Worm (Caenorhabditis elegans) whole organism, early embryonic: ENCODE results near the gene flwr-1.

Experiments used
- B0310.2 ChIP-seq: sonication (generic microtip); optimal IDR thresholded peaks from 2 replicates; lab custom pipeline; 2016; ENCODE audit warnings: mild to moderate bottlenecking, missing genetic modification characterization, missing compliant biosample characterization
- F13C5.2 ChIP-seq: sonication (generic microtip); optimal IDR thresholded peaks from 2 replicates; lab custom pipeline; 2017; ENCODE audit warnings: mild to moderate bottlenecking, missing genetic modification characterization, inconsistent platforms, missing compliant biosample characterization
- aly-1 ChIP-seq: sonication (generic microtip); optimal IDR thresholded peaks from 2 replicates; lab custom pipeline; 2016; ENCODE audit warnings: missing genetic modification characterization, missing compliant biosample characterization
- ama-1 ChIP-seq: fragments of 150-350 bp; optimal IDR thresholded peaks from 2 replicates; lab custom pipeline; 2014
- ceh-13 ChIP-seq: fragments of 200-800 bp; sonication (Bioruptor generic); optimal IDR thresholded peaks from 2 replicates; lab custom pipeline; 2018; ENCODE audit warnings: mild to moderate bottlenecking, missing genetic modification characterization, missing compliant biosample characterization
- ceh-36 ChIP-seq: sonication (generic microtip); optimal IDR thresholded peaks from 2 replicates; lab custom pipeline; 2016; ENCODE audit warnings: missing genetic modification characterization, inconsistent platforms, missing compliant biosample characterization
- ets-7 ChIP-seq: sonication (generic microtip); optimal IDR thresholded peaks from 2 replicates; lab custom pipeline; 2016; ENCODE audit warnings: missing genotype, missing genetic modification characterization, missing compliant biosample characterization
- flt-1 ChIP-seq: fragments of 200-800 bp; sonication (Bioruptor generic); IDR thresholded peaks from 2 replicates; pipeline ENCODE4 v1.3.6; 2022; ENCODE audit warnings: missing genetic modification characterization, missing compliant biosample characterization
- hmbx-1 ChIP-seq: sonication (generic microtip); optimal IDR thresholded peaks from 2 replicates; lab custom pipeline; 2016; ENCODE audit warnings: mild to moderate bottlenecking, missing genetic modification characterization, missing compliant biosample characterization
- hmg-4 ChIP-seq: fragments of 200-800 bp; sonication (Bioruptor generic); optimal IDR thresholded peaks from 2 replicates; lab custom pipeline; 2018; ENCODE audit warnings: mild to moderate bottlenecking, missing genetic modification characterization, missing compliant biosample characterization
- hnd-1 ChIP-seq: sonication (generic microtip); optimal IDR thresholded peaks from 2 replicates; lab custom pipeline; 2016; ENCODE audit warnings: missing genetic modification characterization, missing compliant biosample characterization
- pes-1 ChIP-seq: fragments of 200-800 bp; sonication (Bioruptor generic); IDR thresholded peaks from 2 replicates; pipeline ENCODE4 v1.3.6; 2022; ENCODE audit warnings: missing genetic modification reagents, missing genetic modification characterization, missing compliant biosample characterization
- scrt-1 ChIP-seq: fragments of 200-800 bp; sonication (Bioruptor generic); IDR thresholded peaks from 2 replicates; pipeline ENCODE4 v1.3.6; 2022; ENCODE audit warnings: missing genetic modification characterization, missing compliant biosample characterization
- sea-1 ChIP-seq: fragments of 200-800 bp; sonication (Bioruptor generic); conservative IDR thresholded peaks from 2 replicates; pipeline ENCODE4 v1.3.6; 2022; ENCODE audit warnings: missing genetic modification characterization, missing compliant biosample characterization
- tbx-11 ChIP-seq: fragments of 200-800 bp; sonication (Bioruptor generic); IDR thresholded peaks from 2 replicates; pipeline ENCODE4 v1.3.6; 2022; ENCODE audit warnings: missing genetic modification characterization, missing compliant biosample characterization
- tbx-37 ChIP-seq: fragments of 200-800 bp; sonication (Bioruptor generic); conservative IDR thresholded peaks from 2 replicates; pipeline ENCODE4 v1.3.6; 2022; ENCODE audit warnings: missing genetic modification reagents, missing genetic modification characterization, missing compliant biosample characterization
- tra-4 ChIP-seq: sonication (generic microtip); optimal IDR thresholded peaks from 2 replicates; lab custom pipeline; 2017; ENCODE audit warnings: missing genetic modification characterization, missing compliant biosample characterization

flwr-1 gene

ce11 chrX:14946217-14946463 lies 23.9 kb downstream of the flwr-1 start, which contains the start of gene mrp-5:
TSS of gene mrp-5 (minus strand) at chrX:14946317.
- no peak for TF ChIP-seq F13C5.2
- no peak for TF ChIP-seq hmg-4 (GFP tag; lab: Kevin White, UChicago)
- no peak for TF ChIP-seq pes-1 (GFP tag; lab: Robert Waterston, UW)
- TF ChIP-seq ceh-36 (tag; lab: Kevin White, UChicago): no peak

- no peak for TF ChIP-seq sea-1 (GFP tag; lab: Robert Waterston, UW)
- no peak for TF ChIP-seq tbx-11
- TF ChIP-seq ets-7 (tag; lab: Kevin White, UChicago): no peak
- no peak for TF ChIP-seq ama-1
- no peak for TF ChIP-seq scrt-1 (GFP tag; lab: Robert Waterston, UW)
- no peak for TF ChIP-seq ceh-13 (GFP tag; lab: Kevin White, UChicago)
- no peak for TF ChIP-seq hmg-4 (GFP tag; lab: Kevin White, UChicago)
- TF ChIP-seq tra-4: no peak
- TF ChIP-seq tbx-37: no peak
- TF ChIP-seq F13C5.2: no peak
- TF ChIP-seq ceh-36 (tag; lab: Kevin White, UChicago): no peak
- no peak for TF ChIP-seq B0310.2
- no peak for TF ChIP-seq pes-1 (GFP tag; lab: Robert Waterston, UW)
- TF ChIP-seq flt-1 (GFP tag; lab: Robert Waterston, UW): no peak
- TF ChIP-seq hnd-1 (tag; lab: Kevin White, UChicago): no peak
- TF ChIP-seq aly-1 (tag; lab: Kevin White, UChicago): no peak
These were observed 31.9 kb downstream of the flwr-1 start for ce11 chrX:14938188-14938587.

ce11 chrX:14931443-14931842 lies 38.6 kb downstream of the flwr-1 start:
- TF ChIP-seq F13C5.2: no peak
- no peak for TF ChIP-seq hmbx-1 (tag; lab: Kevin White, UChicago)
- no peak for TF ChIP-seq scrt-1 (GFP tag; lab: Robert Waterston, UW)
- no peak for TF ChIP-seq tbx-37
- TF ChIP-seq hmg-4 (GFP tag; lab: Kevin White, UChicago): no peak
- no peak for TF ChIP-seq ama-1
- no peak for TF ChIP-seq ceh-13 (GFP tag; lab: Kevin White, UChicago)
- TF ChIP-seq flt-1 (GFP tag; lab: Robert Waterston, UW): no peak
- TF ChIP-seq tra-4: no peak
- TF ChIP-seq sea-1 (GFP tag; lab: Robert Waterston, UW): no peak
- no peak for TF ChIP-seq B0310.2
- TF ChIP-seq pes-1 (GFP tag; lab: Robert Waterston, UW): no peak
- TF ChIP-seq aly-1 (tag; lab: Kevin White, UChicago): no peak
- TF ChIP-seq tbx-11: no peak
- TF ChIP-seq hnd-1 (tag; lab: Kevin White, UChicago): no peak
- TF ChIP-seq ets-7 (tag; lab: Kevin White, UChicago): no peak
- no peak for TF ChIP-seq ceh-36 (tag; lab: Kevin White, UChicago)

ce11 chrX:14929512-14929911 lies 40.6 kb downstream of the flwr-1 start:
- TF ChIP-seq hnd-1 (tag; lab: Kevin White, UChicago) (no peak), ceh-36 (tag; lab: Kevin White, UChicago) (no peak), tra-4 (no peak), ceh-13 (GFP tag; lab: Kevin White, UChicago) (no peak), hmg-4 (GFP tag; lab: Kevin White, UChicago) (no peak), tbx-37 (no peak), pes-1 (GFP tag; lab: Robert Waterston, UW) (no peak), aly-1 (tag; lab: Kevin White, UChicago) (no peak), sea-1 (GFP tag; lab: Robert Waterston, UW) (no peak), scrt-1 (GFP tag; lab: Robert Waterston, UW) (no peak)

- TF ChIP-seq tbx-37 (no peak), F13C5.2 (no peak), ama-1 (no peak), tbx-11 (no peak), aly-1 (tag; lab: Kevin White, UChicago) (no peak), pes-1 (GFP tag; lab: Robert Waterston, UW) (no peak), ets-7 (tag; lab: Kevin White, UChicago) (no peak), B0310.2 (no peak), flt-1 (GFP tag; lab: Robert Waterston, UW) (no peak), hnd-1 (tag; lab: Kevin White, UChicago) (no peak), hmg-4 (GFP tag; lab: Kevin White, UChicago) (no peak), sea-1 (GFP tag; lab: Robert Waterston, UW) (no peak), hmbx-1 (tag; lab: Kevin White, UChicago) (no peak)
These were observed 41.2 kb downstream of the flwr-1 start, which contains the start of gene ntr-2 for ce11 chrX:14928854-14929253. TSS of gene ntr-2 (minus strand) at chrX:14928954.

- TF ChIP-seq ets-7 (tag; lab: Kevin White, UChicago): no peak
- TF ChIP-seq hmbx-1 (tag; lab: Kevin White, UChicago): no peak
- no peak for TF ChIP-seq scrt-1 (GFP tag; lab: Robert Waterston, UW)
- TF ChIP-seq flt-1 (GFP tag; lab: Robert Waterston, UW): no peak
- TF ChIP-seq sea-1 (GFP tag; lab: Robert Waterston, UW): no peak
- TF ChIP-seq tra-4: no peak
These were observed 47.3 kb downstream of the flwr-1 start for ce11 chrX:14922758-14923157.

- TF ChIP-seq tbx-11 (no peak), hmg-4 (GFP tag; lab: Kevin White, UChicago) (no peak), F13C5.2 (no peak), ama-1 (no peak), scrt-1 (GFP tag; lab: Robert Waterston, UW) (no peak), ceh-13 (GFP tag; lab: Kevin White, UChicago) (no peak), ceh-36 (tag; lab: Kevin White, UChicago) (no peak), tra-4 (no peak), pes-1 (GFP tag; lab: Robert Waterston, UW) (no peak), tbx-37 (no peak), flt-1 (GFP tag; lab: Robert Waterston, UW) (no peak), ets-7 (tag; lab: Kevin White, UChicago) (no peak), aly-1 (tag; lab: Kevin White, UChicago) (no peak), hmbx-1 (tag; lab: Kevin White, UChicago) (no peak), hnd-1 (tag; lab: Kevin White, UChicago) (no peak), sea-1 (GFP tag; lab: Robert Waterston, UW) (no peak), B0310.2 (no peak)
These were observed 49.2 kb downstream of the flwr-1 start for ce11 chrX:14920880-14921279.
